Worm (Caenorhabditis elegans) whole organism, L4 larva: Measurements from ENCODE around the gene clec-234.

ENCODE experiments used
- F37D6.2 ChIP-seq: sonication (generic microtip); optimal IDR thresholded peaks from 2 replicates; lab custom pipeline; 2016; ENCODE audit warnings: mild to moderate bottlenecking, missing genetic modification characterization, missing compliant biosample characterization
- T26A8.4 ChIP-seq: fragments of 200-800 bp; sonication (Bioruptor generic); IDR thresholded peaks from 2 replicates; pipeline ENCODE4 v1.3.6; 2022; ENCODE audit warnings: missing genetic modification characterization, missing compliant biosample characterization
- Y5F2A.4 ChIP-seq: fragments of 200-800 bp; sonication (Bioruptor generic); optimal IDR thresholded peaks from 2 replicates; lab custom pipeline; 2018; ENCODE audit warnings: mild to moderate bottlenecking, missing genetic modification characterization, missing compliant biosample characterization
- ZK337.2 ChIP-seq: fragments of 200-800 bp; sonication (Bioruptor generic); IDR thresholded peaks from 2 replicates; pipeline ENCODE4 v1.3.6; 2022; ENCODE audit warnings: missing genetic modification reagents, missing genetic modification characterization, missing compliant biosample characterization
- ZK546.5 ChIP-seq, 2 experiments: sonication (generic microtip); optimal IDR thresholded peaks; 2 replicates each; lab custom pipeline; 2017; ENCODE audit warnings: missing biosample characterization in 2 of 2, missing genetic modification characterization in 2 of 2
- aly-2 ChIP-seq: sonication (generic microtip); optimal IDR thresholded peaks from 2 replicates; lab custom pipeline; 2018; ENCODE audit warnings: missing biosample characterization, missing genetic modification characterization
- arid-1 ChIP-seq: fragments of 200-800 bp; sonication (Bioruptor generic); conservative IDR thresholded peaks from 2 replicates; pipeline ENCODE4 v1.3.6; 2022; ENCODE audit warnings: missing genetic modification reagents, missing genetic modification characterization, missing compliant biosample characterization
- ceh-20 ChIP-seq: fragments of 200-800 bp; sonication (Bioruptor generic); IDR thresholded peaks from 2 replicates; pipeline ENCODE4 v1.3.6; 2022; ENCODE audit warnings: missing genetic modification reagents, missing genetic modification characterization, missing compliant biosample characterization
- daf-16 ChIP-seq, 3 experiments: sonication (generic microtip); optimal IDR thresholded peaks; 2 replicates each; lab custom pipeline; 2016 to 2017; ENCODE audit warnings: missing genetic modification characterization in 3 of 3, missing genetic modification reagents in 3 of 3, mild to moderate bottlenecking in 2 of 3, missing compliant biosample characterization in 2 of 3, missing biosample characterization in 1 of 3, moderate library complexity in 1 of 3
- dmd-6 ChIP-seq: fragments of 200-800 bp; sonication (Bioruptor generic); IDR thresholded peaks from 2 replicates; pipeline ENCODE4 v1.3.6; 2022; ENCODE audit warnings: missing genetic modification reagents, missing genetic modification characterization, missing compliant biosample characterization
- fkh-10 ChIP-seq: fragments of 150-350 bp; optimal IDR thresholded peaks from 2 replicates; lab custom pipeline; 2014; ENCODE audit warnings: missing biosample characterization, missing genetic modification reagents, missing genetic modification characterization
- gei-8 ChIP-seq: fragments of 200-800 bp; sonication (Bioruptor generic); optimal IDR thresholded peaks from 2 replicates; lab custom pipeline; 2018; ENCODE audit warnings: mild to moderate bottlenecking, missing genetic modification characterization, missing compliant biosample characterization
- hif-1 ChIP-seq, 2 experiments: sonication (generic microtip); optimal IDR thresholded peaks; 2 replicates each; lab custom pipeline; 2016 to 2017; ENCODE audit warnings: missing compliant biosample characterization in 2 of 2, missing genetic modification characterization in 2 of 2, missing genetic modification reagents in 2 of 2, missing genotype in 2 of 2, mild to moderate bottlenecking in 1 of 2
- hlh-11 ChIP-seq: fragments of 200-800 bp; sonication (Bioruptor generic); optimal IDR thresholded peaks from 2 replicates; lab custom pipeline; 2018; ENCODE audit warnings: mild to moderate bottlenecking, missing genetic modification characterization, missing compliant biosample characterization
- jun-1 ChIP-seq: fragments of 150-350 bp; optimal IDR thresholded peaks from 2 replicates; lab custom pipeline; 2014; ENCODE audit warnings: missing biosample characterization, missing genetic modification reagents, missing genetic modification characterization
- lim-7 ChIP-seq: fragments of 200-800 bp; sonication (Bioruptor generic); IDR thresholded peaks from 2 replicates; pipeline ENCODE4 v1.3.6; 2022; ENCODE audit warnings: missing genetic modification characterization, missing compliant biosample characterization
- lsy-2 ChIP-seq, 2 experiments: fragments of 150-350 bp in 1 of 2; sonication (generic microtip) in 1 of 2; optimal IDR thresholded peaks; 2 replicates each; lab custom pipeline; 2014 to 2017; ENCODE audit warnings: missing biosample characterization in 2 of 2, missing genetic modification characterization in 2 of 2
- mep-1 ChIP-seq: fragments of 150-350 bp; sonication (generic microtip); optimal IDR thresholded peaks from 3 replicates; lab custom pipeline; 2014; ENCODE audit warnings: missing biosample characterization, missing genetic modification characterization
- mes-2 ChIP-seq: sonication (generic microtip); optimal IDR thresholded peaks from 2 replicates; lab custom pipeline; 2016; ENCODE audit warnings: missing genotype, mild to moderate bottlenecking, missing genetic modification characterization, missing compliant biosample characterization; ENCODE audit not compliant: poor library complexity, severe bottlenecking
- nhr-102 ChIP-seq: sonication (generic microtip); optimal IDR thresholded peaks from 2 replicates; lab custom pipeline; 2016; ENCODE audit warnings: mild to moderate bottlenecking, missing genetic modification characterization, moderate library complexity, missing compliant biosample characterization
- nhr-237 ChIP-seq: sonication (generic microtip); optimal IDR thresholded peaks from 2 replicates; lab custom pipeline; 2017; ENCODE audit warnings: missing biosample characterization, missing genetic modification characterization
- nhr-41 ChIP-seq: fragments of 200-800 bp; sonication (Bioruptor generic); IDR thresholded peaks from 2 replicates; pipeline ENCODE4 v1.3.6; 2022; ENCODE audit warnings: missing genetic modification reagents, missing genetic modification characterization, missing compliant biosample characterization
- php-3 ChIP-seq: fragments of 200-800 bp; sonication (Bioruptor generic); IDR thresholded peaks from 2 replicates; pipeline ENCODE4 v1.3.6; 2022; ENCODE audit warnings: missing genetic modification reagents, missing genetic modification characterization, missing compliant biosample characterization
- pqm-1 ChIP-seq: sonication (generic microtip); optimal IDR thresholded peaks from 2 replicates; lab custom pipeline; 2017; ENCODE audit warnings: missing biosample characterization, missing genetic modification characterization
- sdz-12 ChIP-seq: fragments of 200-800 bp; sonication (Bioruptor generic); optimal IDR thresholded peaks from 2 replicates; lab custom pipeline; 2018; ENCODE audit warnings: mild to moderate bottlenecking, missing genetic modification characterization, missing compliant biosample characterization
- unc-62 ChIP-seq, 3 experiments: fragments of 150-350 bp in 1 of 3; sonication (generic microtip); optimal IDR thresholded peaks in 2 of 3; peaks in 1 of 3; 1 replicate in 1 of 3; 2 replicates in 2 of 3; lab custom pipeline; 2014 to 2017; ENCODE audit warnings: missing biosample characterization in 3 of 3, missing genetic modification characterization in 3 of 3, missing genetic modification reagents in 3 of 3, missing genotype in 1 of 3
- vab-7 ChIP-seq: fragments of 200-800 bp; sonication (Bioruptor generic); IDR thresholded peaks from 2 replicates; pipeline ENCODE4 v1.3.6; 2022; ENCODE audit warnings: missing genetic modification reagents, missing genetic modification characterization, missing compliant biosample characterization

clec-234 gene

ce11 chrV:16433471-16433870 lies at the start of gene clec-234:
TSS of gene clec-234 (minus strand) at chrV:16433571.
- TF ChIP-seq nhr-237 (tag; lab: Kevin White, UChicago) (no peak), T26A8.4 (GFP tag; lab: Robert Waterston, UW) (no peak), fkh-10 (GFP tag; lab: Kevin White, UChicago) (no peak), jun-1 (tag; lab: Kevin White, UChicago) (no peak), hlh-11 (no peak), Y5F2A.4 (GFP tag; lab: Kevin White, UChicago) (no peak), daf-16 (GFP tag; optimal IDR thresholded peaks at IDR 0.05; lab: Kevin White, UChicago) (no peak), daf-16 (tag; optimal IDR thresholded peaks at IDR 0.05; lab: Kevin White, UChicago) (no peak)

ce11 chrV:16483044-16483443 lies 49.7 kb upstream of the clec-234 start, which contains the start of gene F57E7.2:
TSS of gene F57E7.2 (minus strand) at chrV:16483144.
- TF ChIP-seq hif-1 (tag; optimal IDR thresholded peaks at IDR 0.05; lab: Kevin White, UChicago) (no peak), fkh-10 (GFP tag; lab: Kevin White, UChicago) (no peak), mep-1 (tag; lab: Kevin White, UChicago) (no peak), ceh-20 (GFP tag; lab: Robert Waterston, UW) (no peak), mes-2 (tag; lab: Kevin White, UChicago) (no peak), aly-2 (tag; lab: Kevin White, UChicago) (no peak)

ce11 chrV:16480919-16481630 lies 47.7 kb upstream of the clec-234 start, which contains the start of the genes F57E7.4 and spig-6:
TSS of gene F57E7.4 (minus strand) at chrV:16481019.
TSS of gene spig-6 (plus strand) at chrV:16481580.
- TF ChIP-seq unc-62 (GFP tag; optimal IDR thresholded peaks at IDR 0.05 in 1 of 2; lab: Kevin White, UChicago) (peak in 1 of 2 experiments; percentile 68), unc-62 (tag; optimal IDR thresholded peaks at IDR 0.05; lab: Kevin White, UChicago) (no peak), mep-1 (tag; lab: Kevin White, UChicago) (no peak)

- TF ChIP-seq F37D6.2 (tag; lab: Kevin White, UChicago) (no peak), unc-62 (GFP tag; optimal IDR thresholded peaks at IDR 0.05 in 1 of 2; lab: Kevin White, UChicago) (peak in 1 of 2 experiments; percentile 67), unc-62 (tag; optimal IDR thresholded peaks at IDR 0.05; lab: Kevin White, UChicago) (no peak), arid-1 (GFP tag; lab: Robert Waterston, UW) (no peak), nhr-41 (GFP tag; lab: Robert Waterston, UW) (no peak), sdz-12 (GFP tag; lab: Kevin White, UChicago) (no peak), nhr-102 (no peak)
These were observed 45.9 kb upstream of the clec-234 start, which contains the start of gene T08G3.11 for ce11 chrV:16479275-16479674. TSS of gene T08G3.11 (minus strand) at chrV:16479375.

- TF ChIP-seq vab-7 (GFP tag; lab: Robert Waterston, UW) (peak; percentile 41; the same call in 1 of the 2 replicates), lim-7 (GFP tag; lab: Robert Waterston, UW) (peak; percentile 59; the same call in 1 of the 2 replicates), dmd-6 (GFP tag; lab: Robert Waterston, UW) (0 out of 2 replicates have a peak, but pooled peaks have one; percentile 20)
These were observed 41.3 kb upstream of the clec-234 start for ce11 chrV:16474686-16475085.

ce11 chrV:16471995-16472563 lies 38.7 kb upstream of the clec-234 start, which contains the start of gene srw-35:
TSS of gene srw-35 (plus strand) at chrV:16472513.
- TF ChIP-seq ZK546.5 (tag; optimal IDR thresholded peaks at IDR 0.05; lab: Kevin White, UChicago) (no peak), ZK337.2 (no peak), php-3 (0 out of 2 replicates have a peak, but pooled peaks have one; percentile 19), nhr-237 (tag; lab: Kevin White, UChicago) (no peak), pqm-1 (no peak), lsy-2 (tag; optimal IDR thresholded peaks at IDR 0.05; lab: Kevin White, UChicago) (no peak), gei-8 (no peak)
